Fruit fly (Drosophila melanogaster) whole organism, larva: ENCODE results near the gene CG15452.

ENCODE experiments used
- noc ChIP-seq: fragments of 200-800 bp; sonication (Bioruptor generic); optimal IDR thresholded peaks from 3 replicates; lab custom pipeline; 2019; ENCODE audit warnings: missing biosample characterization, mild to moderate bottlenecking, missing genetic modification characterization, moderate library complexity

The CG15452 gene

dm6 chrX:20745865-20746264, at the start of gene CG15452:
CG15452 (minus strand) TSS chrX:20745965.
- no peak for TF ChIP-seq noc (tag; lab: Kevin White, UChicago)

dm6 chrX:20781120-20781519, 35.4 kb upstream of the CG15452 start, which contains the start of gene CG32507:
CG32507 (minus strand) TSS chrX:20781220.
- no peak for TF ChIP-seq noc (tag; lab: Kevin White, UChicago)

dm6 chrX:20776281-20776680, 30.5 kb upstream of the CG15452 start:
- no peak for TF ChIP-seq noc (tag; lab: Kevin White, UChicago)

dm6 chrX:20760444-20760843, 14.7 kb upstream of the CG15452 start:
- no peak for TF ChIP-seq noc (tag; lab: Kevin White, UChicago)

dm6 chrX:20756938-20757337, 11.2 kb upstream of the CG15452 start:
- no peak for TF ChIP-seq noc (tag; lab: Kevin White, UChicago)

- TF ChIP-seq noc (tag; lab: Kevin White, UChicago), result no peak
Observed at dm6 chrX:20756447-20756846, 10.7 kb upstream of the CG15452 start.

- no peak for TF ChIP-seq noc (tag; lab: Kevin White, UChicago)
Observed at dm6 chrX:20753124-20753523, 7.4 kb upstream of the CG15452 start.

dm6 chrX:20739581-20739980, 6.2 kb downstream of the CG15452 start:
- TF ChIP-seq noc (tag; lab: Kevin White, UChicago), result no peak

dm6 chrX:20735910-20736483, 9.8 kb downstream of the CG15452 start, which contains the start of gene CG1324:
CG1324 (minus strand) TSS chrX:20735960.
- TF ChIP-seq noc (tag; lab: Kevin White, UChicago), result no peak

- no peak for TF ChIP-seq noc (tag; lab: Kevin White, UChicago)
Observed at dm6 chrX:20731492-20731891, 14.3 kb downstream of the CG15452 start.

dm6 chrX:20728591-20728990, 17.2 kb downstream of the CG15452 start:
- TF ChIP-seq noc (tag; lab: Kevin White, UChicago), result no peak

- TF ChIP-seq noc (tag; lab: Kevin White, UChicago), result no peak
Observed at dm6 chrX:20724475-20724874, 21.3 kb downstream of the CG15452 start.

dm6 chrX:20723207-20723606, 22.6 kb downstream of the CG15452 start:
- TF ChIP-seq noc (tag; lab: Kevin White, UChicago), result no peak

dm6 chrX:20721724-20722344, 23.9 kb downstream of the CG15452 start:
- no peak for TF ChIP-seq noc (tag; lab: Kevin White, UChicago)

- TF ChIP-seq noc (tag; lab: Kevin White, UChicago), result no peak
Observed at dm6 chrX:20717461-20717860, 28.3 kb downstream of the CG15452 start.

dm6 chrX:20713317-20713716, 32.4 kb downstream of the CG15452 start:
- no peak for TF ChIP-seq noc (tag; lab: Kevin White, UChicago)

- TF ChIP-seq noc (tag; lab: Kevin White, UChicago), result no peak
Observed at dm6 chrX:20709682-20710081, 36.1 kb downstream of the CG15452 start.
